Fruit fly (Drosophila melanogaster) whole organism, prepupa: ENCODE measurements around the gene Esp.
A peak's percentile ranks its signal among the peaks of the same experiment; 100 is the strongest.

ENCODE experiments used
- Blimp-1 ChIP-seq: fragments of 200-800 bp; sonication (Bioruptor generic); optimal IDR thresholded peaks from 3 replicates; lab custom pipeline; 2017; ENCODE audit warnings: missing biosample characterization, missing genetic modification characterization, mild to moderate bottlenecking, moderate library complexity, missing genetic modification reagents
- CG10669 ChIP-seq: fragments of 200-800 bp; sonication (Bioruptor generic); optimal IDR thresholded peaks from 3 replicates; lab custom pipeline; 2018; ENCODE audit warnings: missing biosample characterization, mild to moderate bottlenecking, missing genetic modification characterization, moderate library complexity
- CG11762 ChIP-seq: fragments of 200-800 bp; sonication (Bioruptor generic); optimal IDR thresholded peaks from 3 replicates; lab custom pipeline; 2016; ENCODE audit warnings: missing biosample characterization, missing genetic modification characterization; ENCODE audit not compliant: insufficient read depth
- CG15336 ChIP-seq: fragments of 200-800 bp; sonication (Bioruptor generic); IDR thresholded peaks from 2 replicates; pipeline ENCODE4 v1.3.6; 2022; ENCODE audit warnings: missing biosample characterization, missing genetic modification characterization
- CG3032 ChIP-seq: fragments of 200-800 bp; optimal IDR thresholded peaks from 2 replicates; lab custom pipeline; 2019; ENCODE audit warnings: missing biosample characterization, mild to moderate bottlenecking, missing genetic modification characterization, moderate library complexity
- CG31627 ChIP-seq: fragments of 200-800 bp; sonication (Bioruptor generic); optimal IDR thresholded peaks from 3 replicates; lab custom pipeline; 2016; ENCODE audit warnings: missing biosample characterization, missing genetic modification characterization
- CG6163 ChIP-seq: fragments of 200-800 bp; sonication (Bioruptor generic); IDR thresholded peaks from 3 replicates; pipeline ENCODE4 v1.3.6; 2022; ENCODE audit warnings: missing biosample characterization, missing genetic modification characterization
- CG6792 ChIP-seq: fragments of 200-800 bp; sonication (Bioruptor generic); optimal IDR thresholded peaks from 3 replicates; lab custom pipeline; 2016; ENCODE audit warnings: missing biosample characterization, missing genetic modification characterization
- CG6808 ChIP-seq: fragments of 200-800 bp; sonication (Bioruptor generic); optimal IDR thresholded peaks from 3 replicates; lab custom pipeline; 2017; ENCODE audit warnings: missing biosample characterization, missing genetic modification characterization, mild to moderate bottlenecking, moderate library complexity, missing genetic modification reagents
- CG8119 ChIP-seq: fragments of 200-800 bp; sonication (Bioruptor generic); IDR thresholded peaks from 3 replicates; pipeline ENCODE4 v1.3.6; 2022; ENCODE audit warnings: missing biosample characterization, missing genetic modification characterization
- CG8319 ChIP-seq: fragments of 200-800 bp; sonication (Bioruptor generic); optimal IDR thresholded peaks from 3 replicates; lab custom pipeline; 2016; ENCODE audit warnings: missing biosample characterization, missing genetic modification characterization
- CG8632 ChIP-seq: fragments of 200-800 bp; sonication (Bioruptor generic); optimal IDR thresholded peaks from 3 replicates; lab custom pipeline; 2016; ENCODE audit warnings: missing biosample characterization, missing genetic modification characterization
- Eip75B ChIP-seq: fragments of 200-800 bp; sonication (Bioruptor generic); optimal IDR thresholded peaks from 3 replicates; lab custom pipeline; 2016; ENCODE audit warnings: missing biosample characterization, missing genetic modification characterization
- Eip93F ChIP-seq: fragments of 200-800 bp; sonication (Bioruptor generic); optimal IDR thresholded peaks from 2 replicates; lab custom pipeline; 2016; ENCODE audit warnings: missing biosample characterization, mild to moderate bottlenecking, missing genetic modification characterization
- Ets96B ChIP-seq: fragments of 200-800 bp; optimal IDR thresholded peaks from 2 replicates; lab custom pipeline; 2019; ENCODE audit warnings: missing biosample characterization, mild to moderate bottlenecking, missing genetic modification characterization, moderate library complexity
- Gug ChIP-seq: fragments of 200-800 bp; sonication (Bioruptor generic); IDR thresholded peaks from 2 replicates; pipeline ENCODE4 v1.3.6; 2022; ENCODE audit warnings: missing biosample characterization, missing genetic modification characterization
- Hr4 ChIP-seq: fragments of 200-800 bp; sonication (Bioruptor generic); optimal IDR thresholded peaks from 3 replicates; lab custom pipeline; 2016; ENCODE audit warnings: missing biosample characterization, missing genetic modification characterization
- Lpt ChIP-seq: fragments of 200-800 bp; sonication (Bioruptor generic); optimal IDR thresholded peaks from 3 replicates; lab custom pipeline; 2016; ENCODE audit warnings: missing biosample characterization, missing genetic modification characterization
- OdsH ChIP-seq: fragments of 200-800 bp; sonication (Bioruptor generic); optimal IDR thresholded peaks from 3 replicates; lab custom pipeline; 2016; ENCODE audit warnings: missing biosample characterization, missing genetic modification characterization
- Sox14 ChIP-seq: fragments of 200-800 bp; sonication (Bioruptor generic); optimal IDR thresholded peaks from 3 replicates; lab custom pipeline; 2016; ENCODE audit warnings: missing biosample characterization, missing genetic modification characterization
- eg ChIP-seq: fragments of 200-800 bp; sonication (Bioruptor generic); IDR thresholded peaks from 3 replicates; pipeline ENCODE4 v1.3.6; 2022; ENCODE audit warnings: missing biosample characterization, missing genetic modification characterization
- fd59A ChIP-seq: fragments of 200-800 bp; sonication (Bioruptor generic); optimal IDR thresholded peaks from 2 replicates; lab custom pipeline; 2017; ENCODE audit warnings: missing biosample characterization, mild to moderate bottlenecking, missing genetic modification characterization, missing genetic modification reagents
- fkh ChIP-seq: fragments of 200-800 bp; sonication (Bioruptor generic); optimal IDR thresholded peaks from 3 replicates; lab custom pipeline; 2017; ENCODE audit warnings: missing biosample characterization, mild to moderate bottlenecking, missing genetic modification characterization, moderate library complexity
- net ChIP-seq: fragments of 200-800 bp; sonication (Bioruptor generic); optimal IDR thresholded peaks from 3 replicates; lab custom pipeline; 2016; ENCODE audit warnings: missing biosample characterization, missing genetic modification characterization
- pdm3 ChIP-seq: fragments of 200-800 bp; sonication (Bioruptor generic); optimal IDR thresholded peaks from 3 replicates; lab custom pipeline; 2016; ENCODE audit warnings: missing biosample characterization, missing genetic modification characterization
- salr ChIP-seq, 2 experiments: fragments of 200-800 bp; sonication (Bioruptor generic); optimal IDR thresholded peaks; 3 replicates each; lab custom pipeline; 2016 to 2018; ENCODE audit warnings: missing biosample characterization in 2 of 2, missing genetic modification characterization in 2 of 2, mild to moderate bottlenecking in 1 of 2
- svp ChIP-seq: fragments of 200-800 bp; sonication (Bioruptor generic); peaks from one replicate; lab custom pipeline; 2016; ENCODE audit warnings: missing biosample characterization, missing genetic modification characterization
- topi ChIP-seq: fragments of 200-800 bp; sonication (Bioruptor generic); optimal IDR thresholded peaks from 3 replicates; lab custom pipeline; 2016; ENCODE audit warnings: missing biosample characterization, missing genetic modification characterization
- vri ChIP-seq: fragments of 200-800 bp; sonication (Bioruptor generic); optimal IDR thresholded peaks from 3 replicates; lab custom pipeline; 2016; ENCODE audit warnings: missing biosample characterization, mild to moderate bottlenecking, missing genetic modification characterization

The Esp gene

dm6 chr3R:24841635-24842034 is at the start of gene Esp:
Esp (plus strand) TSS chr3R:24841935.
- TF ChIP-seq CG6808 (GFP tag; lab: Kevin White, UChicago) (no peak), Eip75B (GFP tag; lab: Kevin White, UChicago) (no peak), eg (GFP tag; lab: Robert Waterston, UW) (no peak), Ets96B (tag; lab: Kevin White, UChicago) (no peak), Eip93F (GFP tag; lab: Kevin White, UChicago) (no peak), Hr4 (GFP tag; lab: Kevin White, UChicago) (no peak), Lpt (no peak), Sox14 (no peak), CG11762 (GFP tag; lab: Kevin White, UChicago) (no peak), svp (GFP tag; lab: Kevin White, UChicago) (no peak), CG8632 (no peak), Blimp-1 (GFP tag; lab: Kevin White, UChicago) (no peak), CG31627 (GFP tag; lab: Kevin White, UChicago) (no peak), pdm3 (GFP tag; lab: Kevin White, UChicago) (no peak)

dm6 chr3R:24798595-24798994 is 43.1 kb upstream of the Esp start:
- TF ChIP-seq Gug (GFP tag; lab: Robert Waterston, UW): no peak
- peak; percentile 34; the same call in 2 of the 3 replicates for TF ChIP-seq CG8119
- TF ChIP-seq CG10669 (GFP tag; lab: Kevin White, UChicago): no peak

- TF ChIP-seq vri (peak; percentile 19), CG8632 (no peak)
Measured at dm6 chr3R:24799503-24799902, 42.2 kb upstream of the Esp start, which contains the start of gene Ude. Ude (minus strand) TSS chr3R:24799668.

DNA sequence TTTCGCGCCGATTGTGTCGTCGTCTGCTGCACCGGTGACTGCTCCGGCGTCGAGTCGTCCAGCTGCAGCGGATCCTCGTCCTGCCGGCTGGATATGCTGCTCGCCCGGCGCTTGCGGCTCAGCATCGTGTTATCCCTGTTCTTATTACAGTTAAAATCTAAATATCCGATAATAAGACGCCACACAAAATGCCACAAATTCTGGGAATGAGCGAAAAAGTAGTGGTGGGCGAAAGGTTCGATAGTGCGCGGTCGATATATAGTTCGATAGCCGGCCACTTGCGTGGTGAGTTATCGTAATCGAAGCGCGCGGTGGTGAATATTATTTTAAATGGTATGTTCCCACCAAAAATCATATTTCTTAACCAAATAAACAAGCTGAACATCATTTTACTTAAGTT is 36.7 kb upstream of the Esp start, which contains the start of gene polybromo:
Gene polybromo, minus strand, starts transcription at position 212 of the 400 bp plus-strand sequence.
- TF ChIP-seq CG15336 (GFP tag; lab: Robert Waterston, UW) (no peak), CG8632 (no peak), net (no peak), CG6792 (GFP tag; lab: Kevin White, UChicago) (no peak), CG31627 (GFP tag; lab: Kevin White, UChicago) (no peak), Eip75B (GFP tag; lab: Kevin White, UChicago) (no peak), fd59A (GFP tag; lab: Kevin White, UChicago) (no peak), Eip93F (GFP tag; lab: Kevin White, UChicago) (no peak), salr (GFP tag; optimal IDR thresholded peaks at IDR 0.05; lab: Kevin White, UChicago) (no peak)

- TF ChIP-seq Lpt (no peak), CG3032 (tag; lab: Kevin White, UChicago) (no peak), Hr4 (GFP tag; lab: Kevin White, UChicago) (no peak), OdsH (no peak), CG8319 (GFP tag; lab: Kevin White, UChicago) (no peak)
Measured at dm6 chr3R:24807321-24807720, 34.4 kb upstream of the Esp start, which contains the start of gene CG6980. CG6980 (plus strand) TSS chr3R:24807621.

DNA sequence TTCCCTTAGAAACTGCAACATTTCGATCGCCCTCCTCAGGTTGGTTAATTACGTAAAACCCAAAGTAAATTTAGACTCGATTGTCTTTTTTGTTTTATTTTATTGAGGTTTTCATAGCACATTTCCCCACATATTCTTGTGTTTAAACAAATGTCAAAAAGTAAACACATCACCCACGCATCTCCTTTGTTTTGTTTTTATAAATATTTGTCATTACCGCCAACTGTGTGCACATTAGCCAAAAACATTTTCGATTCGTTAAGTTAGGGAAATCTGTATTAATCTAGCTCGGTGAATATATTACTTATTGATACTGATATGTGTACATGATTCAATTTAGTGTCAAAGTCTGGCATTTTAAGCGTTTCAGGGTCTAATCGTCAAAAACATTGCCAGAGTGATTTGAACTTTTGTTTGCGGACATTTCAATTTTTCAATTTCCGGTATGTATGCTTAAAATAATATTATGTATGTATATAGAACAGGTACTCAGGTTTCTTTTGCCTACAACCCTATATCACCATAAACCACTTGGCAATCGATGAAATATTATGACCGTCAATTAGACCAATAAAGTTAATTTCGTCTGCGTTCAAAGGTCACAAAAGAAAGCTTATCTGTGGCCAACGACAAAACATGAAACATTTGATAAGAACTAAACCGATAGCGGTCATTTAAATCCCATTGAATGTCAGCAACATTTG is 32.0 kb upstream of the Esp start:
- peak; percentile 65 for TF ChIP-seq vri
- peak; percentile 87 for TF ChIP-seq fkh
- no peak for TF ChIP-seq CG31627 (GFP tag; lab: Kevin White, UChicago)
- TF ChIP-seq CG6163 (GFP tag; lab: Robert Waterston, UW): no peak
- TF ChIP-seq Hr4 (GFP tag; lab: Kevin White, UChicago): no peak
- TF ChIP-seq eg (GFP tag; lab: Robert Waterston, UW): no peak
- TF ChIP-seq CG8119: no peak
- TF ChIP-seq topi (GFP tag; lab: Kevin White, UChicago): no peak
- TF ChIP-seq, all 60 proteins: peak for 2
